Worm (Caenorhabditis elegans) whole organism, L4/young adult: ENCODE data around the gene ben-1.

Source experiments
- W03F9.2 ChIP-seq: fragments of 150-350 bp; optimal IDR thresholded peaks from 2 replicates; lab custom pipeline; 2014; ENCODE audit warnings: missing biosample characterization, missing genetic modification characterization
- him-1 ChIP-seq: sonication (generic microtip); optimal IDR thresholded peaks from 2 replicates; lab custom pipeline; 2016; ENCODE audit warnings: missing genotype, missing genetic modification reagents, missing genetic modification characterization, missing compliant biosample characterization

DNA sequence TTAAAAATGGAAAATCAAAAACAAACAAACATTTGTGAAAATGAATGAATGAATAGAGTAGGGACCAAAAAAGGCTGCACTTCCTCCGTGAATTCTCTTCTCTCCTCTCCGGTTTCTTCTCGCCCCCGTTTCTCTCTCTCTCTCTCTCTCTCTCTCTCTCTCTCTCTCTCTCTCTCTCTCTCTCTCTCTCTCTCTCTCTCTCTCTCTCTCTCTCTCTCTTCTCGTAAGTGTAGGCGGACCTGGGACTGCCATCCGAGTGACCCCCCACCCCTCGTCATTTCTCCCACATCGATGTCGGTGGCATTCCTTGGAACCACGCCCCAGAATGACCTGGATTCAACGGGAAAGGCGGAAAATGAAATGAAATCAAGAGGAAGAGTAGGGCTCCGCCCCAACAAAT, 25.3 kb upstream of the ben-1 start:
- TF ChIP-seq W03F9.2 (no peak), him-1 (tag; lab: Kevin White, UChicago) (no peak)
